Fruit fly (Drosophila melanogaster): ENCODE results near the gene GCS2beta.

GCS2beta gene

dm6 chr2L:17484174-17484573 is at the start of gene GCS2beta, which contains the start of gene CG5131:
Gene GCS2beta, minus strand, starts transcription at chr2L:17484307.
Gene CG5131, plus strand, starts transcription at chr2L:17484501.
- no peak for TF ChIP-seq CG8478 (optimal IDR thresholded peaks at IDR 0.05)
- peak in 1 of 2 experiments; percentile 18 for TF ChIP-seq CTCF (optimal IDR thresholded peaks at IDR 0.05)

DNA sequence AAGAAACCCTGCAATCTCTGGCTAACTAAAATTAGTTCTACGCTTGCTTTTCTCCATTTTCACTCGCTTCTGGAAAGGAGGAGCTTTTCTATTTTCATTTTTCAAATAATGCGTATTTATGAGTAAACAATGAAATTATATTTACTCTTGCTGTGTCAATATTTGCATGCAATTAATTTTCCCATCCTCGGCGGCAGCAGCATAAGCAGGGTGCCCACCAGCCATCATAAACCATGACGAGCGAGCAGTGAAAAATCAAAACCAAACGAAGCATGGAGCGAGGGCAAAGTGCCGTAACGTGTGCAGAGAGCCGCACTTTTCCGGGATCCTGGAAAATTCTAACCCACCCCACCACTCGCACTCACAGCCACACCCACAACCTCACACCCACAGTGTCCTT is 49.7 kb upstream of the GCS2beta start:
- TF ChIP-seq CTCF (optimal IDR thresholded peaks at IDR 0.05) = no peak
- no peak for TF ChIP-seq CG8478 (optimal IDR thresholded peaks at IDR 0.05)

- no peak for TF ChIP-seq CTCF (optimal IDR thresholded peaks at IDR 0.05)
Observed at dm6 chr2L:17532134-17532533, 48.0 kb upstream of the GCS2beta start, which contains the start of gene CG15145. Gene CG15145, minus strand, starts transcription at chr2L:17532234.

DNA sequence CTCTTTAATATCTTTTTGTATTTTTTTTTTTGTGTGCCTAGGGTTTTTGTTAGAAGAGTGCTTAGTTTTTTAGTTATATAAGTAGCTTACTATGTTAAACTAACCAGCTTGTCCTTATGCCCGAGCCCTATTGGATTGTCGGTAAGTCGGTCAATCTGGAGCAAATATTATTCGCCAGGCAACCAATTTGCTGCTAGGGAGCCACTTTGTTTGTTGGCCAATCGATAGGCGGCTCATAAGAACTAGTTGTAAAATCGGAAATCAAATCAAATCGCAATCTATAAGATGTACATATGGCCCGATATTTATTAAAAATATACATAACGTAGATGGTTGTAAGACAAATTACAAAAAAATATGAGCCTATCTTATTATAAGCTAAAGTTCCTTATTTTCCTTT is 44.9 kb upstream of the GCS2beta start, which contains the start of gene CG15144:
TSS of gene CG15144 (minus strand) at position 101 of the 400 bp plus-strand sequence.
- TF ChIP-seq CG8478 (optimal IDR thresholded peaks at IDR 0.05) = no peak
- TF ChIP-seq CTCF (optimal IDR thresholded peaks at IDR 0.05) = no peak

DNA sequence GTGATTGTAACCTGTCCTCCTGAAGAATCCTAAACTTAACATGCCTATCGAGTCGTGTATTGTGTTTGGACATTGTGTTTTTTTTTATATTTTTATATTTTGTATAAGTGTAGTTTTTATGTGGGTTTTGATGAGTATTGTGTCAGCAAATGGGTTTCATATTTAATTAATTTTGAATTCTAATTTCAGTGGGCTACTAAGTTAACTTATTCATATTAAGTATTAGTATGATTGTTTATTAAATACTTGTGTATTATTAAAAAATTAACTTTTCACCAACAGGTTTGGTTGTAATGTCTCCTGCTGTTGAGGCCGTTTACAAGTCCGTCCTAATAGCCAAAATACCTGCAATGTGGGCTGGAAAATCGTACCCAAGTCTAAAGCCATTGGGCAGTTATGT is 40.3 kb upstream of the GCS2beta start, which contains the start of gene CG15143:
TSS of gene CG15143 (minus strand) at position 101 of the 400 bp plus-strand sequence.
- TF ChIP-seq CTCF (optimal IDR thresholded peaks at IDR 0.05) (no peak), CG8478 (optimal IDR thresholded peaks at IDR 0.05) (no peak)

DNA sequence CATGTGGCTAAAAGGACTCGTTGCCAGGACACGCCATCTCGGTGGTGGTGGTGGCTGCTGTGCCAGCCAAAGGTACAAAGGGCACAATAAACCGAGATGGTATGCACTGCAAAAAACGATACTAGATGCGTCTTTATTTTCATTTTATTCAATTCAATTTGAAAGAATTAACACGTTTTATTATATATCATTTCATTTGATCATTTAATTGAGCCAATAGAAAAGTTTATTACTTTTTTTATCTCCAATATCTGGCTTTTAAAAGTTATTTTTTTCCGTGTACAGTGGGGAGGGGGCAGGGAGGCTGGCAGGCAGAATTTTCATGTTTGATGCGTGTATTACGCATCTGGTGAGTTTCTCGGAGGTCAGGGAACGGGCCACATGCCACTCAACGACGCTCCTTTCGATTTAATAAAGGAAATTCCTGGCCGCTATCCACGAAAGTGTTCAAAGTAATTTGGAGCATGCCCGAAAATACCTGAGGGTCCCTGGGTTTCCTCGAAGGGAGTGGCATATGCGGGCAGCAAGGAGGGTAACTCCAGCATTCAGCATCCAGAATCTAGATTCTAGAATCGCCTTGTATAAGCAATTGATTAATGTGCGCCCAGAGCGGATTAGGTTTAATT is 30.1 kb upstream of the GCS2beta start:
- no peak for TF ChIP-seq CG8478 (optimal IDR thresholded peaks at IDR 0.05)
- no peak for TF ChIP-seq CTCF (optimal IDR thresholded peaks at IDR 0.05)

- no peak for TF ChIP-seq CG8478 (optimal IDR thresholded peaks at IDR 0.05)
- TF ChIP-seq CTCF (optimal IDR thresholded peaks at IDR 0.05) = peak; percentile 37 to 57
Observed at dm6 chr2L:17500946-17501451, 16.9 kb upstream of the GCS2beta start, which contains the start of the genes mEFTs and Dhc36C. Gene mEFTs, minus strand, starts transcription at chr2L:17501106. Gene Dhc36C, plus strand, starts transcription at chr2L:17501401.

- no peak for TF ChIP-seq CTCF (optimal IDR thresholded peaks at IDR 0.05)
- TF ChIP-seq CG8478 (optimal IDR thresholded peaks at IDR 0.05) = no peak
Observed at dm6 chr2L:17498721-17499120, 14.6 kb upstream of the GCS2beta start, which contains the start of gene CG15142. Gene CG15142, minus strand, starts transcription at chr2L:17498821.

DNA sequence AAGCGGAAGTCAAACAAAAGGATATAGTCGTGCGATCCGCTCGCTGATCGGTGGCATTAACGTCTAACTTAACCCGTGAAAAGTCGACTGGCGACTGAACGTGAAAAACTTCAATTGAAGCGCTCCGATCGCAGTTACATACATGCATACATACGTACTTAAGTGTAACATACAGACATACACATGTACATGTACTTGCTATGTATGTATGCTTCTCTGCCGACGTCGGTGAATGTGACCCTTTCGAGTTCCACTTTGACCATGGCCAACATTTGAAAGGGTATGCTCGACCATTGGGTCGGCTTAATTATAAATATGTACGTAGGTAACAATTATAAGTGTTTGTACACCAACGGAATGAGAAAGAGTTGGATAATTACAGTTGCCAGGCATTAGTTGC is 13.0 kb upstream of the GCS2beta start, which contains the start of gene qua:
TSS of gene qua (minus strand) at position 101 of the 400 bp plus-strand sequence.
- no peak for TF ChIP-seq CTCF (optimal IDR thresholded peaks at IDR 0.05)
- no peak for TF ChIP-seq CG8478 (optimal IDR thresholded peaks at IDR 0.05)

- TF ChIP-seq CG8478 (optimal IDR thresholded peaks at IDR 0.05) = no peak
- TF ChIP-seq CTCF (optimal IDR thresholded peaks at IDR 0.05) = no peak
Observed at dm6 chr2L:17495759-17496158, 11.7 kb upstream of the GCS2beta start.

dm6 chr2L:17492680-17493079 is 8.6 kb upstream of the GCS2beta start:
- TF ChIP-seq CTCF (optimal IDR thresholded peaks at IDR 0.05) (no peak), CG8478 (optimal IDR thresholded peaks at IDR 0.05) (no peak)

dm6 chr2L:17486264-17486663 is 2.2 kb upstream of the GCS2beta start, which contains the start of gene CG43220:
Gene CG43220, plus strand, starts transcription at chr2L:17486564.
- TF ChIP-seq CG8478 (optimal IDR thresholded peaks at IDR 0.05) = no peak
- no peak for TF ChIP-seq CTCF (optimal IDR thresholded peaks at IDR 0.05)

DNA sequence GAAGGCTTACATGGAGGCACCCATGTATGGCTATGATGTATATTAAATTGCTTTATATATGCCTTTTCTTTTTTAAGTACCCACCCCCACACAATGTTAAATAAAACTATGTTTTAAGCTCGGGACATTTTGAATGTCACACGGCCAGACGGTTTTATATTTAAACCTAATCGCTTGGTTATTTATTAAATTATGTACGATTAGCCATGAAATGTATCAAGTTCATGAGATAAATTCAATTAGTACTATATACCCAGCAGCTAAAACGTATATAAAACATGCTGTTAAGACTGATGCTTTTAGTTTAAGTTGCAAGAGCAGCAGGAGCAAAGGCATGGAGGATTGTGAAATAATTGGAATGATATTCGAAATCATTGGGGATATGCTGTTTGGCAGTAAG is 1.4 kb upstream of the GCS2beta start, which contains the start of the genes CG43221 and CG43645:
TSS of gene CG43221 (plus strand) at position 301 of the 400 bp plus-strand sequence.
TSS of gene CG43645 (plus strand) at position 301 of the 400 bp plus-strand sequence.
- no peak for TF ChIP-seq CG8478 (optimal IDR thresholded peaks at IDR 0.05)
- no peak for TF ChIP-seq CTCF (optimal IDR thresholded peaks at IDR 0.05)

DNA sequence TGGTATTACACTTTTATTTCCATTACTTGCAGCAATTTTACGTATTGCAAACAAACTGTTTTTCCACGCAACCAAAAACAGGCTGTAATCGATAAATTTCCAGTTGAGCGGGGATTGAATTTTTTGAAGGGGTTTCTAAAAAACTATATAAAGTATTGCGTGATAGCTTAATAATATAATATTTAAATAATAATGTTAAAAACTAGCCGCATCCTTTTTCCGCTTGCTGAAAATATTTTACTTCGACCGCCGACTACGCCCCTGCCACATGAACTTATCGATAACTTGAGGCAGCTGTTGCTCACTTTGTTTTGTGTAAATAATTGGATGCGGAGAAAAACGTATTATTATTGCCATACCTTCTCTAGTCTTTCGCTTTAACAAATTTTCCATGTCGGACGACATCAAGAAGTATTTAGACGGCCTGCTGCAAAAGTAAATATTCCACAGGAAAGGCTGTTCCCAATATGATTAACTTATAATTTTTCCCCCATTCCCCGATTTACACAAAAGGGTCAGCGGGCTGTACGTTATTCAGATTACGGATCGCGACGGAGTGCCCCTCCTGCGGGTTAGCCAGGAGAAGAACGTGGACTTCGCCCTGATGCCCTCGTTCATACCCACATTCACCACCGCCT is 3.0 kb downstream of the GCS2beta start, which contains the start of the genes fws and Lamtor3:
TSS of gene fws (minus strand) at position 87 of the 638 bp plus-strand sequence.
TSS of gene Lamtor3 (plus strand) at position 289 of the 638 bp plus-strand sequence.
- TF ChIP-seq CTCF (optimal IDR thresholded peaks at IDR 0.05) (no peak), CG8478 (optimal IDR thresholded peaks at IDR 0.05) (no peak)

DNA sequence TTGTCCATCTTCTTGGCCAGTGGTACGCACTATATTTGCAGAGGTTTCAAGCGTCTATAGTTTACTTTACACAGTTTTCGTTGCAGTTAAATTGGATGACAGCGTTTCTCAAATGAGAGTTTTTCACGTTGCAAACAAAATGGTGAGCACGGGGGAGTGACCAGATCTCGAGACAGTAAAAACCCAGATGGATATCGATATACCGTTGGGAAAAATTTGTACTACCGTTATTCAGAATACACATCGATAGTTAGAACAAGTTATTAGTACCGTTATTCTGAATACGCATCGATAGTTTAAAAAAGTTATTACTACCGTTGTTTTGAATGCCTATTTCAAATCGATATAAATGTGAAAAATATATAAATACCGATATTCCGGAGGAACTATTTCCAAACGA is 6.4 kb downstream of the GCS2beta start, which contains the start of gene cass:
TSS of gene cass (minus strand) at position 179 of the 400 bp plus-strand sequence.
- TF ChIP-seq CTCF (optimal IDR thresholded peaks at IDR 0.05) = peak in 1 of 2 experiments; percentile 28
- TF ChIP-seq CG8478 (optimal IDR thresholded peaks at IDR 0.05) = no peak

Measured in S2 (cell line).